Fruit fly (Drosophila melanogaster) whole organism, adult: ENCODE data around the gene CG3337.

ENCODE experiments used
- CG11617 ChIP-seq: fragments of 200-800 bp; sonication (Bioruptor generic); optimal IDR thresholded peaks from 2 replicates; lab custom pipeline; 2017; ENCODE audit warnings: mild to moderate bottlenecking, missing biosample characterization, missing genetic modification reagents, missing genetic modification characterization
- Clk ChIP-seq: fragments of 200-800 bp; sonication (Bioruptor generic); optimal IDR thresholded peaks from 2 replicates; lab custom pipeline; 2017; ENCODE audit warnings: missing biosample characterization, missing genetic modification characterization
- Hr96 ChIP-seq: fragments of 200-800 bp; sonication (Bioruptor generic); optimal IDR thresholded peaks from 2 replicates; lab custom pipeline; 2016; ENCODE audit warnings: missing biosample characterization, missing genetic modification characterization
- Mnt ChIP-seq: fragments of 200-800 bp; sonication (Bioruptor generic); optimal IDR thresholded peaks from 2 replicates; lab custom pipeline; 2016; ENCODE audit warnings: missing biosample characterization, mild to moderate bottlenecking, missing genetic modification characterization
- bab1 ChIP-seq: fragments of 200-800 bp; sonication (Bioruptor generic); optimal IDR thresholded peaks from 3 replicates; lab custom pipeline; 2019; ENCODE audit warnings: missing biosample characterization, mild to moderate bottlenecking, missing genetic modification characterization, moderate library complexity
- kay ChIP-seq: fragments of 200-800 bp; sonication (Bioruptor generic); peaks from one replicate; lab custom pipeline; 2016; ENCODE audit warnings: missing biosample characterization, missing genetic modification characterization, borderline replicate concordance
- ovo ChIP-seq: fragments of 200-800 bp; sonication (Bioruptor generic); optimal IDR thresholded peaks from 2 replicates; lab custom pipeline; 2016; ENCODE audit warnings: missing biosample characterization, missing genetic modification characterization
- pad ChIP-seq: fragments of 200-800 bp; sonication (Bioruptor generic); optimal IDR thresholded peaks from 3 replicates; lab custom pipeline; 2017; ENCODE audit warnings: missing biosample characterization, missing genetic modification characterization, mild to moderate bottlenecking, moderate library complexity, missing genetic modification reagents
- toe ChIP-seq: fragments of 200-800 bp; sonication (Bioruptor generic); optimal IDR thresholded peaks from 2 replicates; lab custom pipeline; 2016; ENCODE audit warnings: missing biosample characterization, missing genetic modification characterization

dm6 chr3R:21201627-21202026, 21.8 kb downstream of the CG3337 start:
- TF ChIP-seq ovo = no peak
- no peak for TF ChIP-seq toe (GFP tag; lab: Kevin White, UChicago)
- no peak for TF ChIP-seq kay
- no peak for TF ChIP-seq bab1
- TF ChIP-seq Clk (GFP tag; lab: Kevin White, UChicago) = no peak
- TF ChIP-seq Mnt (GFP tag; lab: Kevin White, UChicago) = no peak
- no peak for TF ChIP-seq pad (GFP tag; lab: Kevin White, UChicago)
- TF ChIP-seq Hr96 (GFP tag; lab: Kevin White, UChicago) = no peak
- no peak for TF ChIP-seq CG11617
